Fruit fly (Drosophila melanogaster) whole organism, embryonic: ENCODE results near the gene Mrm2.

Experiments
- Awh ChIP-seq: fragments of 200-800 bp; sonication (Bioruptor generic); IDR thresholded peaks from 2 replicates; pipeline ENCODE4, ENCODE4 v1.3.6; 2022; ENCODE audit warnings: missing biosample characterization, missing genetic modification characterization
- Bgb ChIP-seq: fragments of 200-800 bp; sonication (Bioruptor generic); IDR thresholded peaks from 2 replicates; pipeline ENCODE4 v1.3.6; 2022; ENCODE audit warnings: missing biosample characterization, missing genetic modification characterization; ENCODE audit not compliant: partially characterized antibody
- Blimp-1 ChIP-seq: fragments of 200-800 bp; sonication (Bioruptor generic); optimal IDR thresholded peaks from 3 replicates; lab custom pipeline; 2018; ENCODE audit warnings: missing biosample characterization, missing genetic modification characterization, mild to moderate bottlenecking, moderate library complexity, missing genetic modification reagents
- BtbVII ChIP-seq: fragments of 200-800 bp; sonication (Bioruptor generic); optimal IDR thresholded peaks from 3 replicates; lab custom pipeline; 2017; ENCODE audit warnings: missing biosample characterization, mild to moderate bottlenecking, missing genetic modification characterization
- C15 ChIP-seq: fragments of 200-800 bp; sonication (Bioruptor generic); IDR thresholded peaks from 3 replicates; pipeline ENCODE4 v1.3.6; 2022; ENCODE audit warnings: missing biosample characterization, missing genetic modification characterization
- CG10431 ChIP-seq: fragments of 200-800 bp; sonication (Bioruptor generic); optimal IDR thresholded peaks from 3 replicates; lab custom pipeline; 2018; ENCODE audit warnings: missing biosample characterization, mild to moderate bottlenecking, missing genetic modification characterization
- CG10462 ChIP-seq: fragments of 200-800 bp; sonication (Bioruptor generic); optimal IDR thresholded peaks from 2 replicates; lab custom pipeline; 2016; ENCODE audit warnings: missing biosample characterization, missing genetic modification characterization
- CG10979 ChIP-seq: fragments of 200-800 bp; sonication (Bioruptor generic); optimal IDR thresholded peaks from 2 replicates; lab custom pipeline; 2018; ENCODE audit warnings: missing biosample characterization, mild to moderate bottlenecking, missing genetic modification characterization, moderate library complexity
- CG11247 ChIP-seq: fragments of 200-800 bp; sonication (Bioruptor generic); IDR thresholded peaks from 2 replicates; pipeline ENCODE4 v1.3.6; 2022; ENCODE audit warnings: missing biosample characterization, missing genetic modification characterization
- CG14860 ChIP-seq: fragments of 200-800 bp; sonication (Bioruptor generic); IDR thresholded peaks from 3 replicates; pipeline ENCODE4 v1.3.6; 2022; ENCODE audit warnings: missing biosample characterization, missing genetic modification characterization; ENCODE audit not compliant: partially characterized antibody
- CG16863 ChIP-seq: fragments of 200-800 bp; sonication (Bioruptor generic); optimal IDR thresholded peaks from 3 replicates; lab custom pipeline; 2016; ENCODE audit warnings: missing biosample characterization, missing genetic modification characterization
- CG17186 ChIP-seq: fragments of 200-800 bp; sonication (Bioruptor generic); optimal IDR thresholded peaks from 3 replicates; lab custom pipeline; 2017; ENCODE audit warnings: missing biosample characterization, missing genetic modification reagents, missing genetic modification characterization
- CG2202 ChIP-seq: fragments of 200-800 bp; sonication (Bioruptor generic); optimal IDR thresholded peaks from 2 replicates; lab custom pipeline; 2018; ENCODE audit warnings: missing biosample characterization, mild to moderate bottlenecking, missing genetic modification characterization
- CG33213 ChIP-seq: fragments of 200-800 bp; sonication (Bioruptor generic); optimal IDR thresholded peaks from 3 replicates; lab custom pipeline; 2016; ENCODE audit warnings: missing biosample characterization, missing genetic modification characterization
- CG3726 ChIP-seq: fragments of 200-800 bp; sonication (Bioruptor generic); IDR thresholded peaks from 3 replicates; pipeline ENCODE4, ENCODE4 v1.3.6; 2022; ENCODE audit warnings: missing biosample characterization, missing genetic modification characterization
- CG5180 ChIP-seq: fragments of 200-800 bp; sonication (Bioruptor generic); optimal IDR thresholded peaks from 3 replicates; lab custom pipeline; 2017; ENCODE audit warnings: missing biosample characterization, missing genetic modification characterization, mild to moderate bottlenecking, moderate library complexity, missing genetic modification reagents
- CG7839 ChIP-seq: fragments of 200-800 bp; sonication (Bioruptor generic); optimal IDR thresholded peaks from 3 replicates; lab custom pipeline; 2018; ENCODE audit warnings: missing biosample characterization, mild to moderate bottlenecking, missing genetic modification characterization, moderate library complexity
- CG8478 ChIP-seq: fragments of >200 bp; optimal IDR thresholded peaks from 2 replicates; lab custom pipeline; 2018
- CkIIα-i1 ChIP-seq: fragments of 200-800 bp; sonication (Bioruptor generic); IDR thresholded peaks from 2 replicates; pipeline ENCODE4 v1.3.6; 2022; ENCODE audit warnings: missing biosample characterization, missing genetic modification characterization
- Dbx ChIP-seq: fragments of 200-800 bp; sonication (Bioruptor generic); IDR thresholded peaks from 3 replicates; pipeline ENCODE4 v1.3.6; 2022; ENCODE audit warnings: missing biosample characterization, missing genetic modification characterization
- Dref ChIP-seq: fragments of 200-800 bp; sonication (Bioruptor generic); IDR thresholded peaks from 2 replicates; pipeline ENCODE4 v1.3.6; 2022; ENCODE audit warnings: missing biosample characterization, missing genetic modification characterization
- Ets97D ChIP-seq: fragments of 200-800 bp; sonication (Bioruptor generic); optimal IDR thresholded peaks from 3 replicates; lab custom pipeline; 2016; ENCODE audit warnings: missing biosample characterization, missing genetic modification characterization
- Gug ChIP-seq: fragments of 200-800 bp; sonication (Bioruptor generic); IDR thresholded peaks from 4 replicates; pipeline ENCODE4 v1.3.6; 2022; ENCODE audit warnings: missing biosample characterization, missing genetic modification characterization
- HHEX ChIP-seq: fragments of 200-800 bp; sonication (Bioruptor generic); optimal IDR thresholded peaks from 3 replicates; lab custom pipeline; 2017; ENCODE audit warnings: missing biosample characterization, mild to moderate bottlenecking, missing genetic modification characterization, missing genetic modification reagents
- Jarid2 ChIP-seq: fragments of 200-800 bp; sonication (Bioruptor generic); optimal IDR thresholded peaks from 3 replicates; lab custom pipeline; 2017; ENCODE audit warnings: mild to moderate bottlenecking, missing biosample characterization, missing genetic modification reagents, missing genetic modification characterization
- Med ChIP-seq: fragments of 200-800 bp; sonication (Bioruptor generic); peaks from one replicate; lab custom pipeline; 2016; ENCODE audit warnings: missing biosample characterization, missing genetic modification characterization, mild to moderate bottlenecking, inconsistent platforms, moderate library complexity
- Mes4 ChIP-seq: fragments of 200-800 bp; sonication (Bioruptor generic); optimal IDR thresholded peaks from 2 replicates; lab custom pipeline; 2016; ENCODE audit warnings: missing biosample characterization, missing genetic modification characterization
- Myb ChIP-seq: fragments of 200-800 bp; sonication (Bioruptor generic); optimal IDR thresholded peaks from 2 replicates; lab custom pipeline; 2016; ENCODE audit warnings: missing biosample characterization, missing genetic modification characterization
- Oaz ChIP-seq: fragments of 200-800 bp; sonication (Bioruptor generic); IDR thresholded peaks from 2 replicates; pipeline ENCODE4 v1.3.6; 2022; ENCODE audit warnings: missing biosample characterization, missing genetic modification characterization
- PHDP ChIP-seq: fragments of 200-800 bp; sonication (Bioruptor generic); optimal IDR thresholded peaks from 3 replicates; lab custom pipeline; 2018; ENCODE audit warnings: missing biosample characterization, mild to moderate bottlenecking, missing genetic modification characterization, moderate library complexity
- Poxn ChIP-seq: fragments of 200-800 bp; sonication (Bioruptor generic); IDR thresholded peaks from 2 replicates; pipeline ENCODE4 v1.3.6; 2022; ENCODE audit warnings: missing biosample characterization, missing genetic modification characterization
- Rx ChIP-seq: fragments of 200-800 bp; sonication (Bioruptor generic); IDR thresholded peaks from 2 replicates; pipeline ENCODE4 v1.3.6; 2022; ENCODE audit warnings: missing biosample characterization, missing genetic modification characterization
- Ssrp ChIP-seq: fragments of 200-800 bp; sonication (Bioruptor generic); optimal IDR thresholded peaks from 2 replicates; lab custom pipeline; 2018; ENCODE audit warnings: missing biosample characterization, mild to moderate bottlenecking, missing genetic modification characterization, moderate library complexity
- al ChIP-seq: fragments of 200-800 bp; sonication (Bioruptor generic); IDR thresholded peaks from 2 replicates; pipeline ENCODE4 v1.3.6; 2022; ENCODE audit warnings: missing biosample characterization, missing genetic modification characterization
- croc ChIP-seq: fragments of 200-800 bp; sonication (Bioruptor generic); conservative IDR thresholded peaks from 3 replicates; pipeline ENCODE4 v1.3.6; 2022; ENCODE audit warnings: missing biosample characterization, missing genetic modification characterization
- eve ChIP-seq, 2 experiments: fragments of >200 bp; optimal IDR thresholded peaks; 2 replicates each; lab custom pipeline; 2017; ENCODE audit warnings: missing biosample characterization in 2 of 2, missing genetic modification characterization in 2 of 2
- fru ChIP-seq: fragments of >200 bp; optimal IDR thresholded peaks from 2 replicates; lab custom pipeline; 2017
- her ChIP-seq: fragments of 200-800 bp; sonication (Bioruptor generic); optimal IDR thresholded peaks from 2 replicates; lab custom pipeline; 2016; ENCODE audit warnings: missing biosample characterization, missing genetic modification characterization
- hkb ChIP-seq, 2 experiments: fragments of 200-800 bp in 1 of 2; fragments of >200 bp in 1 of 2; sonication (Bioruptor generic) in 1 of 2; IDR thresholded peaks in 1 of 2; optimal IDR thresholded peaks in 1 of 2; 2 replicates each; pipeline versions ENCODE4 v1.3.6 to Lab custom; 2017 to 2022; ENCODE audit warnings: missing biosample characterization in 1 of 2, missing genetic modification characterization in 1 of 2
- lola ChIP-seq, 3 experiments: fragments of >200 bp in 2 of 3; fragments of 200-800 bp in 1 of 3; sonication (Bioruptor generic) in 1 of 3; optimal IDR thresholded peaks; 2 replicates each; lab custom pipeline; 2017 to 2019; ENCODE audit warnings: missing biosample characterization in 3 of 3, missing genetic modification characterization in 3 of 3, mild to moderate bottlenecking in 1 of 3, moderate library complexity in 1 of 3
- maf-S ChIP-seq: fragments of 200-800 bp; sonication (Bioruptor generic); optimal IDR thresholded peaks from 2 replicates; lab custom pipeline; 2016; ENCODE audit warnings: missing biosample characterization, missing genetic modification characterization
- nerfin-1 ChIP-seq: fragments of 200-800 bp; sonication (Bioruptor generic); optimal IDR thresholded peaks from 3 replicates; lab custom pipeline; 2019; ENCODE audit warnings: missing biosample characterization, mild to moderate bottlenecking, missing genetic modification characterization, moderate library complexity
- nom ChIP-seq: fragments of 200-800 bp; sonication (Bioruptor generic); optimal IDR thresholded peaks from 2 replicates; lab custom pipeline; 2017; ENCODE audit warnings: missing biosample characterization, missing genetic modification characterization, mild to moderate bottlenecking, moderate library complexity, missing genetic modification reagents
- pros ChIP-seq: fragments of 200-800 bp; sonication (Bioruptor generic); optimal IDR thresholded peaks from 3 replicates; lab custom pipeline; 2019; ENCODE audit warnings: missing biosample characterization, mild to moderate bottlenecking, missing genetic modification characterization, moderate library complexity
- ranshi ChIP-seq: fragments of 200-800 bp; sonication (Bioruptor generic); IDR thresholded peaks from 2 replicates; pipeline ENCODE4 v1.3.6; 2022; ENCODE audit warnings: missing biosample characterization, missing genetic modification characterization
- repo ChIP-seq: fragments of 200-800 bp; sonication (Bioruptor generic); optimal IDR thresholded peaks from 2 replicates; lab custom pipeline; 2016; ENCODE audit warnings: missing biosample characterization, missing genetic modification characterization
- scrt ChIP-seq: fragments of 200-800 bp; sonication (Bioruptor generic); optimal IDR thresholded peaks from 2 replicates; lab custom pipeline; 2018; ENCODE audit warnings: missing biosample characterization, mild to moderate bottlenecking, missing genetic modification characterization, moderate library complexity
- trem ChIP-seq: fragments of 200-800 bp; optimal IDR thresholded peaks from 3 replicates; lab custom pipeline; 2019; ENCODE audit warnings: missing biosample characterization, mild to moderate bottlenecking, missing genetic modification characterization, moderate library complexity
- unc-4 ChIP-seq: fragments of 200-800 bp; sonication (Bioruptor generic); IDR thresholded peaks from 2 replicates; pipeline ENCODE4 v1.3.6; 2022; ENCODE audit warnings: missing biosample characterization, missing genetic modification characterization; ENCODE audit not compliant: partially characterized antibody
- vfl ChIP-seq: fragments of 200-800 bp; sonication (Bioruptor generic); optimal IDR thresholded peaks from 2 replicates; lab custom pipeline; 2016; ENCODE audit warnings: missing biosample characterization, missing genetic modification characterization
- yki ChIP-seq: fragments of >200 bp; optimal IDR thresholded peaks from 3 replicates; lab custom pipeline; 2018

Gene Mrm2

DNA sequence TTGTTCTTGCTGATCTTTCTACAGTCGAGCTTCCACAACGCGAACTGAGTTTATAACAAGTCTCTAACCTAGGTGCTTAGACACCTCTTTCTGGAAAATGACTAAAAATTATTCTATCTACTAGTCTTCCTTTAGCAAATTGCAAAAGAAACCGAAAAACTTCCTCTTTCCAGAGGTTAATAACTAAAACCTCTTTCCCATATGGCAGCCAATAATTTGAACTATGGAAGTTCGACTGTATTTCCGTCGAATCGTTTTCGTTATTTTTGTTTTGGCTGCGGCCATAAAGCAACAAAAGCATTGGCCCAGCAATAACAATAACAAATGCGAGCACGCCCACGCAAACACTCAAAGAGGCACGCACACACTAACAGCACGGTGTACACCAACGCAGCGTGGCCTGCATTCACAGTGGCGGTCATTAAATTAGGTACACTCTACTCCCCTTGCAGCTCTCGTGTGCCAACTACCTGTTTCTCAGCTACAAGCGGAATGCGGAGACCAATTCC is 19.1 kb downstream of the Mrm2 start (continued):
- TF ChIP-seq vfl (GFP tag; lab: Kevin White, UChicago) (no peak), Mes4 (no peak), CG10431 (GFP tag; lab: Kevin White, UChicago) (peak; percentile 60), Ets97D (GFP tag; lab: Kevin White, UChicago) (peak; percentile 91), her (peak; percentile 8), croc (GFP tag; lab: Robert Waterston, UW) (no peak; the same call in 2 of the 3 replicates), Oaz (GFP tag; lab: Robert Waterston, UW) (no peak), BtbVII (GFP tag; lab: Kevin White, UChicago) (peak; percentile 77), pros (GFP tag; lab: Kevin White, UChicago) (no peak), Dbx (peak; percentile 48; the same call in 1 of the 3 replicates), C15 (GFP tag; lab: Robert Waterston, UW) (no peak), CG11247 (GFP tag; lab: Robert Waterston, UW) (0 out of 2 replicates have a peak, but pooled peaks have one; percentile 50), fru (lab: Kevin White, UChicago) (no peak), CG10979 (peak; percentile 15), Jarid2 (no peak), yki (lab: Kevin White, UChicago) (no peak), ranshi (GFP tag; lab: Robert Waterston, UW) (no peak), CG5180 (GFP tag; lab: Kevin White, UChicago) (peak; percentile 40), eve (GFP tag; optimal IDR thresholded peaks at IDR 0.05; lab: Kevin White, UChicago) (no peak), Blimp-1 (GFP tag; lab: Kevin White, UChicago) (peak; percentile 49), al (GFP tag; lab: Robert Waterston, UW) (0 out of 2 replicates have a peak, but pooled peaks have one; percentile 23), maf-S (GFP tag; lab: Kevin White, UChicago) (no peak), CG17186 (peak; percentile 14), lola (GFP tag; optimal IDR thresholded peaks at IDR 0.05; lab: Kevin White, UChicago) (no peak), CG8478 (lab: Kevin White, UChicago) (no peak), Ssrp (tag; lab: Kevin White, UChicago) (peak; percentile 38), trem (tag; lab: Kevin White, UChicago) (no peak), Bgb (GFP tag; lab: Robert Waterston, UW) (no peak), Awh (0 out of 2 replicates have a peak, but pooled peaks have one; percentile 20), CG10462 (GFP tag; lab: Kevin White, UChicago) (peak; percentile 3), CG2202 (tag; lab: Kevin White, UChicago) (no peak), CkIIα-i1 (GFP tag; lab: Robert Waterston, UW) (no peak), CG33213 (GFP tag; lab: Kevin White, UChicago) (no peak), CG3726 (GFP tag; lab: Robert Waterston, UW) (no peak), CG7839 (tag; lab: Kevin White, UChicago) (peak; percentile 72), CG14860 (GFP tag; lab: Robert Waterston, UW) (no peak), hkb (optimal IDR thresholded peaks at IDR 0.05; lab: Kevin White, UChicago) (no peak), hkb (GFP tag; IDR thresholded peaks at IDR 0.05; lab: Robert Waterston, UW) (no peak), Gug (GFP tag; lab: Robert Waterston, UW) (0 out of 4 replicates have a peak, but pooled peaks have one; percentile 5), nerfin-1 (tag; lab: Kevin White, UChicago) (peak; percentile 70), Rx (GFP tag; lab: Robert Waterston, UW) (no peak), scrt (peak; percentile 58), Myb (peak; percentile 21), HHEX (GFP tag; lab: Kevin White, UChicago) (peak; percentile 46), Med (GFP tag; lab: Kevin White, UChicago) (peak; percentile 88), unc-4 (GFP tag; lab: Robert Waterston, UW) (no peak), CG16863 (GFP tag; lab: Kevin White, UChicago) (peak; percentile 18), Dref (GFP tag; lab: Robert Waterston, UW) (no peak), repo (no peak), nom (GFP tag; lab: Kevin White, UChicago) (no peak), Poxn (GFP tag; lab: Robert Waterston, UW) (no peak), PHDP (tag; lab: Kevin White, UChicago) (peak; percentile 59)
